Worm (Caenorhabditis elegans): Measurements from ENCODE around the gene gst-41.

- TF ChIP-seq ztf-29 (GFP tag; IDR thresholded peaks at IDR 0.05) = no peak
- TF ChIP-seq T22C8.4 (GFP tag; IDR thresholded peaks at IDR 0.05) = no peak
- TF ChIP-seq cog-1 (tag; optimal IDR thresholded peaks at IDR 0.05) = no peak
- no peak for TF ChIP-seq flt-1 (GFP tag; IDR thresholded peaks at IDR 0.05)
- TF ChIP-seq ref-1 (GFP tag; conservative IDR thresholded peaks at IDR 0.05) = no peak
These were observed 15.8 kb upstream of the gst-41 start, which contains the start of gene F18E3.12 for ce11 chrV:7414909-7415308.
